Worm (Caenorhabditis elegans) whole organism, young adult: ENCODE measurements around the gene unc-53.

Source experiments
- B0336.3 ChIP-seq: fragments of 200-800 bp; sonication (Bioruptor generic); IDR thresholded peaks from 2 replicates; pipeline ENCODE4 v1.3.6; 2022; ENCODE audit warnings: missing genetic modification characterization, missing compliant biosample characterization
- C06A6.2 ChIP-seq: fragments of 200-800 bp; sonication (Bioruptor generic); conservative IDR thresholded peaks from 2 replicates; pipeline ENCODE4 v1.3.6; 2022; ENCODE audit warnings: missing genetic modification characterization, missing compliant biosample characterization
- F55B11.4 ChIP-seq: sonication (generic microtip); optimal IDR thresholded peaks from 2 replicates; lab custom pipeline; 2016; ENCODE audit warnings: missing compliant biosample characterization, missing genetic modification characterization, borderline replicate concordance; ENCODE audit not compliant: insufficient read depth
- F57A8.1 ChIP-seq: fragments of 200-800 bp; sonication (Bioruptor generic); optimal IDR thresholded peaks from 2 replicates; lab custom pipeline; 2018; ENCODE audit warnings: mild to moderate bottlenecking, missing genetic modification characterization, moderate library complexity, missing compliant biosample characterization
- F57C9.4 ChIP-seq: sonication (generic microtip); optimal IDR thresholded peaks from 2 replicates; lab custom pipeline; 2017; ENCODE audit warnings: mild to moderate bottlenecking, missing genetic modification characterization, missing compliant biosample characterization
- T26A5.8 ChIP-seq: sonication (generic microtip); optimal IDR thresholded peaks from 2 replicates; lab custom pipeline; 2016; ENCODE audit warnings: missing genetic modification characterization, missing compliant biosample characterization
- Y53F4B.3 ChIP-seq: fragments of 200-800 bp; sonication (Bioruptor generic); IDR thresholded peaks from 2 replicates; pipeline ENCODE4 v1.3.6; 2022; ENCODE audit warnings: missing genetic modification reagents, missing genetic modification characterization, missing compliant biosample characterization
- Y95B8A.8 ChIP-seq: fragments of 200-800 bp; sonication (Bioruptor generic); IDR thresholded peaks from 2 replicates; pipeline ENCODE4 v1.3.6; 2022; ENCODE audit warnings: missing genetic modification reagents, missing genetic modification characterization, missing compliant biosample characterization
- bed-2 ChIP-seq: fragments of 200-800 bp; sonication (Bioruptor generic); IDR thresholded peaks from 2 replicates; pipeline ENCODE4 v1.3.6; 2022; ENCODE audit warnings: missing genetic modification reagents, missing genetic modification characterization, missing compliant biosample characterization
- cebp-1 ChIP-seq, 2 experiments: fragments of 200-800 bp in 1 of 2; sonication (Bioruptor generic) in 1 of 2; sonication (generic microtip) in 1 of 2; IDR thresholded peaks in 1 of 2; optimal IDR thresholded peaks in 1 of 2; 2 replicates each; pipeline versions ENCODE4 v1.3.6 to Lab custom; 2017 to 2022; ENCODE audit warnings: missing compliant biosample characterization in 2 of 2, missing genetic modification characterization in 2 of 2, mild to moderate bottlenecking in 1 of 2, missing genetic modification reagents in 1 of 2, moderate library complexity in 1 of 2
- cebp-2 ChIP-seq: fragments of 200-800 bp; sonication (Bioruptor generic); IDR thresholded peaks from 2 replicates; pipeline ENCODE4 v1.3.6; 2022; ENCODE audit warnings: missing genetic modification characterization, missing compliant biosample characterization
- ceh-40 ChIP-seq: fragments of 200-800 bp; sonication (Bioruptor generic); IDR thresholded peaks from 2 replicates; pipeline ENCODE4 v1.3.6; 2022; ENCODE audit warnings: missing genetic modification characterization, missing compliant biosample characterization
- ceh-58 ChIP-seq: fragments of 200-800 bp; sonication (Bioruptor generic); IDR thresholded peaks from 2 replicates; pipeline ENCODE4 v1.3.6; 2022; ENCODE audit warnings: missing genetic modification characterization, missing compliant biosample characterization
- ceh-91 ChIP-seq: fragments of 200-800 bp; sonication (Bioruptor generic); IDR thresholded peaks from 2 replicates; pipeline ENCODE4 v1.3.6; 2022; ENCODE audit warnings: missing genetic modification reagents, missing genetic modification characterization, missing compliant biosample characterization
- dpl-1 ChIP-seq: fragments of 150-350 bp; optimal IDR thresholded peaks from 2 replicates; lab custom pipeline; 2014; ENCODE audit warnings: missing biosample characterization, missing genetic modification reagents, missing genetic modification characterization
- egl-44 ChIP-seq: fragments of 200-800 bp; sonication (Bioruptor generic); IDR thresholded peaks from 2 replicates; pipeline ENCODE4 v1.3.6; 2022; ENCODE audit warnings: missing genetic modification reagents, missing genetic modification characterization, missing compliant biosample characterization
- ekl-4 ChIP-seq: fragments of 200-800 bp; sonication (Bioruptor generic); IDR thresholded peaks from 2 replicates; pipeline ENCODE4 v1.3.6; 2022; ENCODE audit warnings: missing genetic modification reagents, missing genetic modification characterization, missing compliant biosample characterization
- gei-17 ChIP-seq: fragments of 200-800 bp; sonication (Bioruptor generic); optimal IDR thresholded peaks from 2 replicates; lab custom pipeline; 2018; ENCODE audit warnings: mild to moderate bottlenecking, missing genetic modification characterization, missing compliant biosample characterization
- hmg-1.2 ChIP-seq: fragments of 200-800 bp; sonication (Bioruptor generic); IDR thresholded peaks from 2 replicates; pipeline ENCODE4 v1.3.6; 2022; ENCODE audit warnings: missing genetic modification reagents, missing genetic modification characterization, missing compliant biosample characterization
- hrde-1 ChIP-seq: sonication (generic microtip); optimal IDR thresholded peaks from 2 replicates; lab custom pipeline; 2016; ENCODE audit warnings: missing genetic modification characterization, mild to moderate bottlenecking, missing compliant biosample characterization, moderate library complexity, missing genotype, missing genetic modification reagents, borderline replicate concordance
- let-526 ChIP-seq: fragments of 200-800 bp; sonication (Bioruptor generic); IDR thresholded peaks from 2 replicates; pipeline ENCODE4 v1.3.6; 2022; ENCODE audit warnings: missing genetic modification reagents, missing genetic modification characterization, missing compliant biosample characterization
- let-607 ChIP-seq, 2 experiments: fragments of 200-800 bp in 1 of 2; sonication (Bioruptor generic) in 1 of 2; sonication (generic microtip) in 1 of 2; optimal IDR thresholded peaks; 2 replicates each; lab custom pipeline; 2016 to 2018; ENCODE audit warnings: mild to moderate bottlenecking in 2 of 2, missing compliant biosample characterization in 2 of 2, missing genetic modification characterization in 2 of 2, moderate library complexity in 2 of 2, missing genotype in 1 of 2
- lsy-27 ChIP-seq: sonication (generic microtip); optimal IDR thresholded peaks from 2 replicates; lab custom pipeline; 2017; ENCODE audit warnings: missing genetic modification characterization, mild to moderate bottlenecking, missing compliant biosample characterization, antibody characterized with exemption, missing genotype, borderline replicate concordance; ENCODE audit not compliant: insufficient read depth
- mel-28 ChIP-seq: sonication (generic microtip); optimal IDR thresholded peaks from 2 replicates; lab custom pipeline; 2016; ENCODE audit warnings: borderline replicate concordance, mild to moderate bottlenecking, missing genetic modification characterization, missing compliant biosample characterization
- nfya-1 ChIP-seq: sonication (generic microtip); optimal IDR thresholded peaks from 2 replicates; lab custom pipeline; 2017; ENCODE audit warnings: antibody characterized with exemption, missing compliant biosample characterization, missing genetic modification characterization, borderline replicate concordance; ENCODE audit not compliant: insufficient read depth
- nhr-179 ChIP-seq: sonication (generic microtip); optimal IDR thresholded peaks from 2 replicates; lab custom pipeline; 2016; ENCODE audit warnings: mild to moderate bottlenecking, missing genetic modification characterization, missing compliant biosample characterization
- nhr-27 ChIP-seq: fragments of 200-800 bp; sonication (Bioruptor generic); optimal IDR thresholded peaks from 2 replicates; lab custom pipeline; 2018; ENCODE audit warnings: mild to moderate bottlenecking, missing genetic modification characterization, moderate library complexity, missing compliant biosample characterization
- nhr-80 ChIP-seq: sonication (generic microtip); optimal IDR thresholded peaks from 2 replicates; lab custom pipeline; 2016; ENCODE audit warnings: missing genetic modification characterization, missing compliant biosample characterization
- nhr-90 ChIP-seq: sonication (generic microtip); optimal IDR thresholded peaks from 2 replicates; lab custom pipeline; 2016; ENCODE audit warnings: missing genotype, mild to moderate bottlenecking, missing genetic modification characterization, missing compliant biosample characterization
- rcor-1 ChIP-seq: fragments of 200-800 bp; sonication (Bioruptor generic); IDR thresholded peaks from 2 replicates; pipeline ENCODE4 v1.3.6; 2022; ENCODE audit warnings: missing genetic modification reagents, missing genetic modification characterization, missing compliant biosample characterization
- snpc-1.1 ChIP-seq: sonication (generic microtip); optimal IDR thresholded peaks from 2 replicates; lab custom pipeline; 2017; ENCODE audit warnings: missing genetic modification characterization, mild to moderate bottlenecking, missing compliant biosample characterization, antibody characterized with exemption, moderate library complexity, missing genotype, missing genetic modification reagents; ENCODE audit not compliant: insufficient read depth
- snpc-1.3 ChIP-seq: sonication (generic microtip); optimal IDR thresholded peaks from 2 replicates; lab custom pipeline; 2017; ENCODE audit warnings: missing genetic modification characterization, mild to moderate bottlenecking, missing compliant biosample characterization, antibody characterized with exemption, moderate library complexity, missing genotype, missing genetic modification reagents; ENCODE audit not compliant: insufficient read depth
- tbp1 ChIP-seq: fragments of 200-800 bp; sonication (Bioruptor generic); optimal IDR thresholded peaks from 2 replicates; lab custom pipeline; 2018; ENCODE audit warnings: mild to moderate bottlenecking, missing genetic modification characterization, missing compliant biosample characterization
- tlf-1 ChIP-seq: fragments of 200-800 bp; sonication (Bioruptor generic); optimal IDR thresholded peaks from 2 replicates; lab custom pipeline; 2018; ENCODE audit warnings: mild to moderate bottlenecking, missing genetic modification characterization, missing compliant biosample characterization
- unc-62 ChIP-seq: fragments of 150-350 bp; optimal IDR thresholded peaks from 2 replicates; lab custom pipeline; 2014; ENCODE audit warnings: missing biosample characterization, missing genetic modification reagents, missing genetic modification characterization
- ztf-18 ChIP-seq: sonication (generic microtip); optimal IDR thresholded peaks from 2 replicates; lab custom pipeline; 2016; ENCODE audit warnings: missing genotype, mild to moderate bottlenecking, missing genetic modification characterization, missing compliant biosample characterization
- ztf-25 ChIP-seq: fragments of 200-800 bp; sonication (Bioruptor generic); IDR thresholded peaks from 2 replicates; pipeline ENCODE4 v1.3.6; 2022; ENCODE audit warnings: missing genetic modification reagents, missing genetic modification characterization, missing compliant biosample characterization
- ztf-3 ChIP-seq: fragments of 200-800 bp; sonication (Bioruptor generic); optimal IDR thresholded peaks from 2 replicates; lab custom pipeline; 2018; ENCODE audit warnings: mild to moderate bottlenecking, missing genetic modification characterization, missing compliant biosample characterization

Gene unc-53

ce11 chrII:11105981-11106711 lies 16.9 kb upstream of the unc-53 start, which contains the start of gene nasp-1 (continued):
- no peak for TF ChIP-seq let-526 (GFP tag; lab: Robert Waterston, UW)
- peak; percentile 12 for TF ChIP-seq tbp1 (GFP tag; lab: Kevin White, UChicago)

ce11 chrII:11104162-11104561 lies 14.9 kb upstream of the unc-53 start, which contains the start of gene C09H10.9:
C09H10.9 (plus strand) TSS chrII:11104462.
- no peak for TF ChIP-seq nfya-1 (tag; lab: Kevin White, UChicago)
- no peak for TF ChIP-seq ztf-3 (GFP tag; lab: Kevin White, UChicago)
- no peak for TF ChIP-seq bed-2 (GFP tag; lab: Robert Waterston, UW)
- no peak for TF ChIP-seq rcor-1 (GFP tag; lab: Robert Waterston, UW)
- TF ChIP-seq mel-28 = no peak
- no peak for TF ChIP-seq unc-62
- no peak for TF ChIP-seq ekl-4 (GFP tag; lab: Robert Waterston, UW)
- no peak for TF ChIP-seq Y95B8A.8 (GFP tag; lab: Robert Waterston, UW)
- no peak for TF ChIP-seq ztf-18
- no peak for TF ChIP-seq B0336.3 (GFP tag; lab: Robert Waterston, UW)
- no peak for TF ChIP-seq egl-44 (GFP tag; lab: Robert Waterston, UW)
- no peak for TF ChIP-seq nhr-27
- no peak for TF ChIP-seq ceh-40 (GFP tag; lab: Robert Waterston, UW)
- TF ChIP-seq F55B11.4 (tag; lab: Kevin White, UChicago) = no peak
- no peak for TF ChIP-seq Y53F4B.3 (GFP tag; lab: Robert Waterston, UW)
- TF ChIP-seq tlf-1 (GFP tag; lab: Kevin White, UChicago) = no peak
- no peak for TF ChIP-seq ceh-58 (GFP tag; lab: Robert Waterston, UW)
- no peak for TF ChIP-seq ztf-25 (GFP tag; lab: Robert Waterston, UW)
- no peak for TF ChIP-seq snpc-1.1 (tag; lab: Kevin White, UChicago)

- TF ChIP-seq F57C9.4 (tag; lab: Kevin White, UChicago) (no peak), nhr-179 (tag; lab: Kevin White, UChicago) (no peak), nhr-90 (tag; lab: Kevin White, UChicago) (no peak), snpc-1.3 (tag; lab: Kevin White, UChicago) (no peak), dpl-1 (GFP tag; lab: Kevin White, UChicago) (no peak), let-607 (tag; optimal IDR thresholded peaks at IDR 0.05; lab: Kevin White, UChicago) (no peak), F57A8.1 (GFP tag; lab: Kevin White, UChicago) (no peak), let-526 (GFP tag; lab: Robert Waterston, UW) (no peak), C06A6.2 (GFP tag; lab: Robert Waterston, UW) (no peak), B0336.3 (GFP tag; lab: Robert Waterston, UW) (no peak), cebp-1 (GFP tag; IDR thresholded peaks at IDR 0.05; lab: Robert Waterston, UW) (no peak), cebp-1 (tag; optimal IDR thresholded peaks at IDR 0.05; lab: Kevin White, UChicago) (no peak), hmg-1.2 (GFP tag; lab: Robert Waterston, UW) (no peak), cebp-2 (GFP tag; lab: Robert Waterston, UW) (no peak), nhr-80 (tag; lab: Kevin White, UChicago) (no peak), lsy-27 (tag; lab: Kevin White, UChicago) (no peak), ceh-91 (GFP tag; lab: Robert Waterston, UW) (no peak), T26A5.8 (tag; lab: Kevin White, UChicago) (no peak), gei-17 (GFP tag; lab: Kevin White, UChicago) (no peak), hrde-1 (no peak)
Measured at ce11 chrII:11103657-11104056, 14.4 kb upstream of the unc-53 start, which contains the start of gene C09H10.5. C09H10.5 (minus strand) TSS chrII:11103757.
